Fruit fly (Drosophila melanogaster) whole organism, pupa: ENCODE results near the gene CG11035.

Experiments
- CG14655 ChIP-seq: fragments of 200-800 bp; sonication (Bioruptor generic); optimal IDR thresholded peaks from 3 replicates; lab custom pipeline; 2017; ENCODE audit warnings: mild to moderate bottlenecking, missing biosample characterization, missing genetic modification reagents, missing genetic modification characterization
- CG34367 ChIP-seq: fragments of 200-800 bp; sonication (Bioruptor generic); optimal IDR thresholded peaks from 2 replicates; lab custom pipeline; 2018; ENCODE audit warnings: missing biosample characterization, mild to moderate bottlenecking, missing genetic modification characterization
- CG8301 ChIP-seq: fragments of 200-800 bp; sonication (Bioruptor generic); optimal IDR thresholded peaks from 2 replicates; lab custom pipeline; 2018; ENCODE audit warnings: missing biosample characterization, mild to moderate bottlenecking, missing genetic modification characterization
- D1 ChIP-seq: fragments of 200-800 bp; sonication (Bioruptor generic); optimal IDR thresholded peaks from 2 replicates; lab custom pipeline; 2018; ENCODE audit warnings: missing biosample characterization, mild to moderate bottlenecking, missing genetic modification characterization, moderate library complexity
- Ets98B ChIP-seq: fragments of 200-800 bp; sonication (Bioruptor generic); IDR thresholded peaks from 2 replicates; pipeline ENCODE4 v1.3.6; 2022; ENCODE audit warnings: missing biosample characterization, missing genetic modification characterization
- rn ChIP-seq: fragments of 200-800 bp; sonication (Bioruptor generic); IDR thresholded peaks from 2 replicates; pipeline ENCODE4 v1.3.6; 2022; ENCODE audit warnings: missing biosample characterization, missing genetic modification characterization

dm6 chr3R:8072635-8073034 lies 39.8 kb upstream of the CG11035 start:
- TF ChIP-seq Ets98B (GFP tag; lab: Robert Waterston, UW) (no peak), CG14655 (GFP tag; lab: Kevin White, UChicago) (peak; percentile 42), rn (GFP tag; lab: Robert Waterston, UW) (no peak), CG8301 (tag; lab: Kevin White, UChicago) (peak; percentile 6), CG34367 (tag; lab: Kevin White, UChicago) (no peak), D1 (tag; lab: Kevin White, UChicago) (no peak)
